Fruit fly (Drosophila melanogaster) whole organism, embryonic: Measurements from ENCODE around the gene APC4.

Source experiments
- Ada2b ChIP-seq: fragments of 200-800 bp; sonication (Bioruptor generic); IDR thresholded peaks from 2 replicates; pipeline ENCODE4 v1.3.6; 2022; ENCODE audit warnings: missing biosample characterization, missing genetic modification characterization
- Awh ChIP-seq: fragments of 200-800 bp; sonication (Bioruptor generic); IDR thresholded peaks from 2 replicates; pipeline ENCODE4, ENCODE4 v1.3.6; 2022; ENCODE audit warnings: missing biosample characterization, missing genetic modification characterization
- CG11456 ChIP-seq: fragments of 200-800 bp; sonication (Bioruptor generic); IDR thresholded peaks from 3 replicates; pipeline ENCODE4 v1.3.6; 2022; ENCODE audit warnings: missing biosample characterization, missing genetic modification characterization
- CG12659 ChIP-seq: fragments of 200-800 bp; sonication (Bioruptor generic); optimal IDR thresholded peaks from 3 replicates; lab custom pipeline; 2017; ENCODE audit warnings: mild to moderate bottlenecking, missing biosample characterization, missing genetic modification reagents, missing genetic modification characterization
- CG15011 ChIP-seq: fragments of 200-800 bp; sonication (Bioruptor generic); optimal IDR thresholded peaks from 3 replicates; lab custom pipeline; 2018; ENCODE audit warnings: missing biosample characterization, mild to moderate bottlenecking, missing genetic modification characterization
- CG1602 ChIP-seq: fragments of 200-800 bp; sonication (Bioruptor generic); optimal IDR thresholded peaks from 3 replicates; lab custom pipeline; 2016; ENCODE audit warnings: missing biosample characterization, missing genetic modification characterization
- CG16779 ChIP-seq: fragments of 200-800 bp; sonication (Bioruptor generic); IDR thresholded peaks from 2 replicates; pipeline ENCODE4 v1.3.6; 2022; ENCODE audit warnings: missing biosample characterization, missing genetic modification characterization
- CG17359 ChIP-seq: fragments of 200-800 bp; sonication (Bioruptor generic); optimal IDR thresholded peaks from 3 replicates; lab custom pipeline; 2018; ENCODE audit warnings: missing biosample characterization, mild to moderate bottlenecking, missing genetic modification characterization, moderate library complexity
- CG2199 ChIP-seq: fragments of 200-800 bp; sonication (Bioruptor generic); IDR thresholded peaks from 3 replicates; pipeline ENCODE4 v1.3.6; 2022; ENCODE audit warnings: missing biosample characterization, missing genetic modification characterization
- CG30403 ChIP-seq: fragments of 200-800 bp; sonication (Bioruptor generic); optimal IDR thresholded peaks from 3 replicates; lab custom pipeline; 2016; ENCODE audit warnings: missing biosample characterization, missing genetic modification characterization
- CG31388 ChIP-seq: fragments of 200-800 bp; sonication (Bioruptor generic); optimal IDR thresholded peaks from 2 replicates; lab custom pipeline; 2016; ENCODE audit warnings: missing biosample characterization, missing genetic modification characterization
- CG4820 ChIP-seq: fragments of 200-800 bp; sonication (Bioruptor generic); optimal IDR thresholded peaks from 3 replicates; lab custom pipeline; 2016; ENCODE audit warnings: missing biosample characterization, missing genetic modification characterization
- CG7963 ChIP-seq: fragments of 200-800 bp; sonication (Bioruptor generic); IDR thresholded peaks from 3 replicates; pipeline ENCODE4 v1.3.6; 2022; ENCODE audit warnings: missing biosample characterization, missing genetic modification characterization; ENCODE audit not compliant: partially characterized antibody
- CG9727 ChIP-seq: fragments of 200-800 bp; sonication (Bioruptor generic); optimal IDR thresholded peaks from 3 replicates; lab custom pipeline; 2017; ENCODE audit warnings: missing biosample characterization, mild to moderate bottlenecking, missing genetic modification characterization
- CG9876 ChIP-seq: fragments of 200-800 bp; sonication (Bioruptor generic); optimal IDR thresholded peaks from 2 replicates; lab custom pipeline; 2016; ENCODE audit warnings: missing biosample characterization, missing genetic modification characterization
- CkIIα-i1 ChIP-seq: fragments of 200-800 bp; sonication (Bioruptor generic); IDR thresholded peaks from 2 replicates; pipeline ENCODE4 v1.3.6; 2022; ENCODE audit warnings: missing biosample characterization, missing genetic modification characterization
- D19B ChIP-seq: fragments of 200-800 bp; sonication (Bioruptor generic); optimal IDR thresholded peaks from 2 replicates; lab custom pipeline; 2017; ENCODE audit warnings: missing biosample characterization, mild to moderate bottlenecking, missing genetic modification characterization
- Drgx ChIP-seq: fragments of 200-800 bp; sonication (Bioruptor generic); IDR thresholded peaks from 2 replicates; pipeline ENCODE4 v1.3.6; 2022; ENCODE audit warnings: missing biosample characterization, missing genetic modification characterization
- E2f1 ChIP-seq: fragments of 200-800 bp; sonication (Bioruptor generic); IDR thresholded peaks from 2 replicates; pipeline ENCODE4 v1.3.6; 2022; ENCODE audit warnings: missing biosample characterization, missing genetic modification characterization
- ERR ChIP-seq: fragments of 200-800 bp; sonication (Bioruptor generic); optimal IDR thresholded peaks from 2 replicates; lab custom pipeline; 2016; ENCODE audit warnings: missing biosample characterization, missing genetic modification characterization
- H2.0 ChIP-seq: fragments of 200-800 bp; sonication (Bioruptor generic); IDR thresholded peaks from 2 replicates; pipeline ENCODE4 v1.3.6; 2022; ENCODE audit warnings: missing biosample characterization, missing genetic modification characterization
- Hmr ChIP-seq: fragments of 200-800 bp; sonication (Bioruptor generic); optimal IDR thresholded peaks from 3 replicates; lab custom pipeline; 2017; ENCODE audit warnings: mild to moderate bottlenecking, missing biosample characterization, missing genetic modification reagents, missing genetic modification characterization
- Hr51 ChIP-seq, 2 experiments: fragments of 200-800 bp; sonication (Bioruptor generic); optimal IDR thresholded peaks; 2 replicates in 1 of 2; 3 replicates in 1 of 2; lab custom pipeline; 2016 to 2018; ENCODE audit warnings: missing biosample characterization in 2 of 2, missing genetic modification characterization in 2 of 2, mild to moderate bottlenecking in 1 of 2, moderate library complexity in 1 of 2
- Mad ChIP-seq: fragments of 200-800 bp; sonication (Bioruptor generic); optimal IDR thresholded peaks from 2 replicates; lab custom pipeline; 2016; ENCODE audit warnings: missing biosample characterization, missing genetic modification characterization
- NC2α ChIP-seq: fragments of 200-800 bp; sonication (Bioruptor generic); optimal IDR thresholded peaks from 2 replicates; lab custom pipeline; 2016; ENCODE audit warnings: missing biosample characterization, missing genetic modification characterization
- NK7.1 ChIP-seq: fragments of 200-800 bp; sonication (Bioruptor generic); optimal IDR thresholded peaks from 3 replicates; lab custom pipeline; 2016; ENCODE audit warnings: missing biosample characterization, missing genetic modification characterization
- Poxn ChIP-seq: fragments of 200-800 bp; sonication (Bioruptor generic); IDR thresholded peaks from 2 replicates; pipeline ENCODE4 v1.3.6; 2022; ENCODE audit warnings: missing biosample characterization, missing genetic modification characterization
- Rfx ChIP-seq: fragments of 200-800 bp; sonication (Bioruptor generic); IDR thresholded peaks from 2 replicates; pipeline ENCODE4 v1.3.6; 2022; ENCODE audit warnings: missing biosample characterization, missing genetic modification characterization
- Six4 ChIP-seq: fragments of 200-800 bp; sonication (Bioruptor generic); optimal IDR thresholded peaks from 2 replicates; lab custom pipeline; 2016; ENCODE audit warnings: missing biosample characterization, missing genetic modification characterization
- Usf ChIP-seq: fragments of 200-800 bp; sonication (Bioruptor generic); optimal IDR thresholded peaks from 2 replicates; lab custom pipeline; 2017; ENCODE audit warnings: missing genotype, missing biosample characterization, missing genetic modification characterization
- YL-1 ChIP-seq: fragments of 200-800 bp; sonication (Bioruptor generic); optimal IDR thresholded peaks from 3 replicates; lab custom pipeline; 2017; ENCODE audit warnings: missing biosample characterization, mild to moderate bottlenecking, missing genetic modification characterization
- ab ChIP-seq: fragments of 200-800 bp; sonication (Bioruptor generic); optimal IDR thresholded peaks from 2 replicates; lab custom pipeline; 2016; ENCODE audit warnings: missing biosample characterization, missing genetic modification characterization
- abd-A ChIP-seq: fragments of 200-800 bp; sonication (Bioruptor generic); optimal IDR thresholded peaks from 3 replicates; lab custom pipeline; 2019; ENCODE audit warnings: missing biosample characterization, mild to moderate bottlenecking, missing genetic modification characterization, moderate library complexity
- bsh ChIP-seq, 2 experiments: fragments of 200-800 bp; sonication (Bioruptor generic); optimal IDR thresholded peaks; 2 replicates each; lab custom pipeline; 2017 to 2018; ENCODE audit warnings: mild to moderate bottlenecking in 2 of 2, missing biosample characterization in 2 of 2, missing genetic modification characterization in 2 of 2, moderate library complexity in 1 of 2
- chm ChIP-seq: fragments of 200-800 bp; sonication (Bioruptor generic); IDR thresholded peaks from 2 replicates; pipeline ENCODE4 v1.3.6; 2022; ENCODE audit warnings: missing biosample characterization, missing genetic modification characterization
- chn ChIP-seq: fragments of 200-800 bp; sonication (Bioruptor generic); optimal IDR thresholded peaks from 2 replicates; lab custom pipeline; 2016; ENCODE audit warnings: missing biosample characterization, missing genetic modification characterization
- ci ChIP-seq: fragments of 200-800 bp; sonication (Bioruptor generic); IDR thresholded peaks from 3 replicates; pipeline ENCODE4 v1.3.6; 2022; ENCODE audit warnings: missing biosample characterization, missing genetic modification characterization
- ems ChIP-seq: fragments of 200-800 bp; sonication (Bioruptor generic); optimal IDR thresholded peaks from 3 replicates; lab custom pipeline; 2016; ENCODE audit warnings: missing biosample characterization, missing genetic modification characterization
- fd3F ChIP-seq: fragments of 200-800 bp; sonication (Bioruptor generic); optimal IDR thresholded peaks from 2 replicates; lab custom pipeline; 2018; ENCODE audit warnings: missing biosample characterization, mild to moderate bottlenecking, missing genetic modification characterization, moderate library complexity
- gce ChIP-seq: fragments of 200-800 bp; sonication (Bioruptor generic); IDR thresholded peaks from 3 replicates; pipeline ENCODE4 v1.3.6; 2022; ENCODE audit warnings: missing biosample characterization, missing genetic modification characterization
- hth ChIP-seq: fragments of >200 bp; optimal IDR thresholded peaks from 2 replicates; lab custom pipeline; 2017; ENCODE audit warnings: inconsistent platforms
- ken ChIP-seq: fragments of 200-800 bp; sonication (Bioruptor generic); IDR thresholded peaks from 3 replicates; pipeline ENCODE4 v1.3.6; 2022; ENCODE audit warnings: missing biosample characterization, missing genetic modification characterization
- ro ChIP-seq: fragments of 200-800 bp; sonication (Bioruptor generic); IDR thresholded peaks from 2 replicates; pipeline ENCODE4 v1.3.6; 2022; ENCODE audit warnings: missing biosample characterization, missing genetic modification characterization
- scrt ChIP-seq: fragments of 200-800 bp; sonication (Bioruptor generic); optimal IDR thresholded peaks from 2 replicates; lab custom pipeline; 2018; ENCODE audit warnings: missing biosample characterization, mild to moderate bottlenecking, missing genetic modification characterization, moderate library complexity
- sens-2 ChIP-seq: fragments of 200-800 bp; sonication (Bioruptor generic); IDR thresholded peaks from 2 replicates; pipeline ENCODE4 v1.3.6; 2022; ENCODE audit warnings: missing biosample characterization, missing genetic modification characterization
- shn ChIP-seq: fragments of 200-800 bp; sonication (Bioruptor generic); optimal IDR thresholded peaks from 3 replicates; lab custom pipeline; 2016; ENCODE audit warnings: missing biosample characterization, missing genetic modification characterization
- sna ChIP-seq: fragments of 200-800 bp; sonication (Bioruptor generic); IDR thresholded peaks from 2 replicates; pipeline ENCODE4 v1.3.6; 2022; ENCODE audit warnings: missing biosample characterization, missing genetic modification characterization; ENCODE audit not compliant: partially characterized antibody
- sqz ChIP-seq: fragments of 200-800 bp; sonication (Bioruptor generic); optimal IDR thresholded peaks from 3 replicates; lab custom pipeline; 2018; ENCODE audit warnings: missing biosample characterization, mild to moderate bottlenecking, missing genetic modification characterization
- unc-4 ChIP-seq: fragments of 200-800 bp; sonication (Bioruptor generic); IDR thresholded peaks from 2 replicates; pipeline ENCODE4 v1.3.6; 2022; ENCODE audit warnings: missing biosample characterization, missing genetic modification characterization; ENCODE audit not compliant: partially characterized antibody
- wdn ChIP-seq: fragments of 200-800 bp; sonication (Bioruptor generic); IDR thresholded peaks from 2 replicates; pipeline ENCODE4 v1.3.6; 2022; ENCODE audit warnings: missing biosample characterization, missing genetic modification characterization
- wek ChIP-seq: fragments of 200-800 bp; sonication (Bioruptor generic); optimal IDR thresholded peaks from 3 replicates; lab custom pipeline; 2018; ENCODE audit warnings: missing biosample characterization, mild to moderate bottlenecking, missing genetic modification characterization, moderate library complexity
- zen ChIP-seq: fragments of 200-800 bp; sonication (Bioruptor generic); optimal IDR thresholded peaks from 3 replicates; lab custom pipeline; 2018; ENCODE audit warnings: missing biosample characterization, mild to moderate bottlenecking, missing genetic modification characterization, moderate library complexity

APC4 gene

DNA sequence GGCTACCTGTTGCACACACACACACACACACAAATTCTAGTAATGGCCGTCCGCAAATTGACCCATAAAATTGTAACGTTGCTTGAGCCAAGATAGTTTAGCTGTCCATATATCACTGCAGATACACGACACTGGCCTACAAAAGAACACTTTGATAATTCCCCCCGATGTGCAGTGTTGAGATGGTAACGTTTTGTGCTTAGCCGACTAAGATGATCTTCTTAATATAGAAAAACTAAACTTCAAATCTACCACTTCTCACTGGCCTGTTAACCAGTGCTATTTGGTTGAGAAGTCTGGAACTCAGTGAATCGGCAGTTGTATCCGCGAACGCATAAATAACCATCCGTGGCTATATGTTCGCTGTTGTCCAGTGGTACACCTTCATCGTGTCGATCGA, 13.9 kb upstream of the APC4 start (continued):
- no peak for TF ChIP-seq NC2α (GFP tag; lab: Kevin White, UChicago)
- no peak for TF ChIP-seq gce (GFP tag; lab: Robert Waterston, UW)
- no peak for TF ChIP-seq Poxn (GFP tag; lab: Robert Waterston, UW)
- TF ChIP-seq ken (GFP tag; lab: Robert Waterston, UW) = no peak
- TF ChIP-seq ERR = no peak
- TF ChIP-seq H2.0 (GFP tag; lab: Robert Waterston, UW) = 0 out of 2 replicates have a peak, but pooled peaks have one; percentile 29
- TF ChIP-seq CG31388 (GFP tag; lab: Kevin White, UChicago) = no peak
- 0 out of 2 replicates have a peak, but pooled peaks have one; percentile 16 for TF ChIP-seq Awh (GFP tag; lab: Robert Waterston, UW)
- 0 out of 2 replicates have a peak, but pooled peaks have one; percentile 4 for TF ChIP-seq CG16779 (GFP tag; lab: Robert Waterston, UW)
- TF ChIP-seq wdn (GFP tag; lab: Robert Waterston, UW) = no peak
- TF ChIP-seq CG4820 (GFP tag; lab: Kevin White, UChicago) = no peak
- no peak for TF ChIP-seq scrt (GFP tag; lab: Kevin White, UChicago)
- no peak for TF ChIP-seq fd3F (GFP tag; lab: Kevin White, UChicago)
- no peak for TF ChIP-seq hth
- TF ChIP-seq CG9876 (GFP tag; lab: Kevin White, UChicago) = no peak
- TF ChIP-seq bsh (GFP tag; optimal IDR thresholded peaks at IDR 0.05; lab: Kevin White, UChicago) = peak in 1 of 2 experiments; percentile 34
- no peak for TF ChIP-seq CG7963 (GFP tag; lab: Robert Waterston, UW)
- TF ChIP-seq abd-A (tag; lab: Kevin White, UChicago) = no peak
- TF ChIP-seq Six4 (GFP tag; lab: Kevin White, UChicago) = no peak
- TF ChIP-seq Drgx (GFP tag; lab: Robert Waterston, UW) = peak; percentile 77
- no peak for TF ChIP-seq CG1602 (GFP tag; lab: Kevin White, UChicago)
- TF ChIP-seq CG11456 (GFP tag; lab: Robert Waterston, UW) = 0 out of 3 replicates have a peak, but pooled peaks have one; percentile 39
- TF ChIP-seq YL-1 (GFP tag; lab: Kevin White, UChicago) = no peak
- TF ChIP-seq zen (tag; lab: Kevin White, UChicago) = no peak
- TF ChIP-seq chm (GFP tag; lab: Robert Waterston, UW) = no peak
- TF ChIP-seq chn (GFP tag; lab: Kevin White, UChicago) = no peak
- no peak for TF ChIP-seq CG9727 (GFP tag; lab: Kevin White, UChicago)
- TF ChIP-seq shn = no peak
- TF ChIP-seq CG15011 = no peak
- no peak for TF ChIP-seq ro (GFP tag; lab: Robert Waterston, UW)
- TF ChIP-seq sna (GFP tag; lab: Robert Waterston, UW) = no peak
- no peak for TF ChIP-seq sens-2 (GFP tag; lab: Robert Waterston, UW)
- TF ChIP-seq Hmr (GFP tag; lab: Kevin White, UChicago) = no peak
- no peak for TF ChIP-seq CG12659
- TF ChIP-seq ems = no peak
- no peak for TF ChIP-seq CG17359
- TF ChIP-seq Ada2b (GFP tag; lab: Robert Waterston, UW) = no peak
- TF ChIP-seq CkIIα-i1 (GFP tag; lab: Robert Waterston, UW) = no peak
- TF ChIP-seq Rfx (GFP tag; lab: Robert Waterston, UW) = peak; percentile 59
- TF ChIP-seq CG2199 (GFP tag; lab: Robert Waterston, UW) = no peak
- no peak for TF ChIP-seq Usf (GFP tag; lab: Kevin White, UChicago)
- no peak for TF ChIP-seq CG30403 (GFP tag; lab: Kevin White, UChicago)
- no peak for TF ChIP-seq wek (GFP tag; lab: Kevin White, UChicago)
- peak; percentile 34; the same call in 1 of the 2 replicates for TF ChIP-seq E2f1 (GFP tag; lab: Robert Waterston, UW)
- no peak for TF ChIP-seq ab (GFP tag; lab: Kevin White, UChicago)
- no peak for TF ChIP-seq unc-4 (GFP tag; lab: Robert Waterston, UW)
- no peak for TF ChIP-seq Hr51 (GFP tag; optimal IDR thresholded peaks at IDR 0.05; lab: Kevin White, UChicago)
- no peak for TF ChIP-seq sqz (GFP tag; lab: Kevin White, UChicago)
- no peak for TF ChIP-seq D19B (GFP tag; lab: Kevin White, UChicago)
- 0 out of 3 replicates have a peak, but pooled peaks have one; percentile 31 for TF ChIP-seq ci (GFP tag; lab: Robert Waterston, UW)
- TF ChIP-seq Mad (GFP tag; lab: Kevin White, UChicago) = no peak
- no peak for TF ChIP-seq NK7.1 (GFP tag; lab: Kevin White, UChicago)
